Worm (Caenorhabditis elegans) whole organism, L3 larva: ENCODE measurements around the gene C02D5.4.

ENCODE experiments used
- ceh-28 ChIP-seq: fragments of 150-350 bp; optimal IDR thresholded peaks from 2 replicates; lab custom pipeline; 2014; ENCODE audit warnings: missing biosample characterization, missing genetic modification reagents, missing genetic modification characterization
- ztf-4 ChIP-seq: fragments of 150-350 bp; optimal IDR thresholded peaks from 2 replicates; lab custom pipeline; 2014; ENCODE audit warnings: missing biosample characterization, missing genetic modification characterization

DNA sequence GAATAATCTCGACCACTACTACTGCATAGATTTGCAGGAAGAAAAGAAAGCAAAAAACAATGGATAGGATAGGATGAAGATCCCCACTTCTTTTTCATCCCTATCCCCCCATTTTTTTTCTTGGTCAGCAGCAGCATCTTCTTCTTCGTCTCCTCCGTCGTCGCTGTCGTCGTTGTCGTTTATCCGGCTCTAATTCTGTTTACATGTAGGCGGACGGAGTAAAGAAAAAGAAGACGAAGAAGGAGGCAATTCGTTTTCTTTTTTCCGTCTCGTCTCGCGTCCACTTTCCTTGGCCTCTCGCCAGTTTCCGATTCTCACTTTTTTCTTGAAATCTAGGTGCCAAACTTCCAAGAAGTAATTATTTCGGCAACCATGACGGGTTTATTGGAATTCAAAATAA is 40.3 kb upstream of the C02D5.4 start:
- TF ChIP-seq ceh-28 (tag; lab: Kevin White, UChicago) (no peak), ztf-4 (tag; lab: Kevin White, UChicago) (no peak)
